Fruit fly (Drosophila melanogaster) whole organism, embryonic: ENCODE data around the gene CG3587.

Experiments used
- Adf1 ChIP-seq: fragments of 200-800 bp; sonication (Bioruptor generic); IDR thresholded peaks from 2 replicates; pipeline ENCODE4 v1.3.6; 2022; ENCODE audit warnings: missing biosample characterization, missing genetic modification characterization
- CG1024 ChIP-seq: fragments of 200-800 bp; sonication (Bioruptor generic); IDR thresholded peaks from 2 replicates; pipeline ENCODE4 v1.3.6; 2022; ENCODE audit warnings: missing biosample characterization, missing genetic modification characterization
- CG11560 ChIP-seq: fragments of 200-800 bp; sonication (Bioruptor generic); IDR thresholded peaks from 3 replicates; pipeline ENCODE4 v1.3.6; 2022; ENCODE audit warnings: missing biosample characterization, missing genetic modification characterization
- CG11723 ChIP-seq: fragments of 200-800 bp; sonication (Bioruptor generic); optimal IDR thresholded peaks from 2 replicates; lab custom pipeline; 2017; ENCODE audit warnings: missing biosample characterization, mild to moderate bottlenecking, missing genetic modification characterization
- CG12236 ChIP-seq: fragments of 200-800 bp; sonication (Bioruptor generic); optimal IDR thresholded peaks from 2 replicates; lab custom pipeline; 2016; ENCODE audit warnings: missing biosample characterization, missing genetic modification characterization
- CG14860 ChIP-seq: fragments of 200-800 bp; sonication (Bioruptor generic); IDR thresholded peaks from 3 replicates; pipeline ENCODE4 v1.3.6; 2022; ENCODE audit warnings: missing biosample characterization, missing genetic modification characterization; ENCODE audit not compliant: partially characterized antibody
- CG15073 ChIP-seq: fragments of 200-800 bp; sonication (Bioruptor generic); optimal IDR thresholded peaks from 2 replicates; lab custom pipeline; 2016; ENCODE audit warnings: missing biosample characterization, missing genetic modification characterization
- CG17328 ChIP-seq: fragments of 200-800 bp; sonication (Bioruptor generic); IDR thresholded peaks from 2 replicates; pipeline ENCODE4 v1.3.6; 2022; ENCODE audit warnings: missing biosample characterization, missing genetic modification characterization
- CG17912 ChIP-seq: fragments of 200-800 bp; sonication (Bioruptor generic); optimal IDR thresholded peaks from 2 replicates; lab custom pipeline; 2018; ENCODE audit warnings: missing biosample characterization, mild to moderate bottlenecking, missing genetic modification characterization
- CG5245 ChIP-seq: fragments of 200-800 bp; sonication (Bioruptor generic); optimal IDR thresholded peaks from 3 replicates; lab custom pipeline; 2016; ENCODE audit warnings: missing biosample characterization, missing genetic modification characterization
- CG7839 ChIP-seq: fragments of 200-800 bp; sonication (Bioruptor generic); optimal IDR thresholded peaks from 3 replicates; lab custom pipeline; 2018; ENCODE audit warnings: missing biosample characterization, mild to moderate bottlenecking, missing genetic modification characterization, moderate library complexity
- CG8089 ChIP-seq: fragments of 200-800 bp; sonication (Bioruptor generic); optimal IDR thresholded peaks from 3 replicates; lab custom pipeline; 2016; ENCODE audit warnings: missing biosample characterization, missing genetic modification characterization
- CG8924 ChIP-seq: fragments of 200-800 bp; optimal IDR thresholded peaks from 3 replicates; lab custom pipeline; 2019; ENCODE audit warnings: missing biosample characterization, mild to moderate bottlenecking, missing genetic modification characterization, moderate library complexity
- Dip2 ChIP-seq: fragments of 200-800 bp; sonication (Bioruptor generic); IDR thresholded peaks from 2 replicates; pipeline ENCODE4 v1.3.6; 2022; ENCODE audit warnings: missing biosample characterization, missing genetic modification characterization
- Fer3 ChIP-seq: fragments of 200-800 bp; sonication (Bioruptor generic); optimal IDR thresholded peaks from 2 replicates; lab custom pipeline; 2018; ENCODE audit warnings: missing biosample characterization, mild to moderate bottlenecking, missing genetic modification characterization, moderate library complexity
- Gsc ChIP-seq: fragments of 200-800 bp; sonication (Bioruptor generic); IDR thresholded peaks from 2 replicates; pipeline ENCODE4 v1.3.6; 2022; ENCODE audit warnings: missing biosample characterization, missing genetic modification characterization
- H15 ChIP-seq: fragments of 200-800 bp; sonication (Bioruptor generic); IDR thresholded peaks from 3 replicates; pipeline ENCODE4 v1.3.6; 2022; ENCODE audit warnings: missing biosample characterization, missing genetic modification characterization
- HLHmδ ChIP-seq: fragments of 200-800 bp; sonication (Bioruptor generic); optimal IDR thresholded peaks from 2 replicates; lab custom pipeline; 2018; ENCODE audit warnings: missing biosample characterization, mild to moderate bottlenecking, missing genetic modification characterization, moderate library complexity
- Kr ChIP-seq: fragments of 200-800 bp; sonication (Bioruptor generic); optimal IDR thresholded peaks from 2 replicates; lab custom pipeline; 2017; ENCODE audit warnings: missing biosample characterization, mild to moderate bottlenecking, missing genetic modification characterization
- Lpt ChIP-seq: fragments of >200 bp; optimal IDR thresholded peaks from 2 replicates; lab custom pipeline; 2018; ENCODE audit warnings: missing biosample characterization, missing genetic modification characterization
- MESR4 ChIP-seq: fragments of 200-800 bp; sonication (Bioruptor generic); optimal IDR thresholded peaks from 2 replicates; lab custom pipeline; 2018; ENCODE audit warnings: missing biosample characterization, mild to moderate bottlenecking, missing genetic modification characterization, moderate library complexity
- Taf1 ChIP-seq: fragments of 200-800 bp; sonication (Bioruptor generic); IDR thresholded peaks from 2 replicates; pipeline ENCODE4 v1.3.6; 2022; ENCODE audit warnings: missing biosample characterization, missing genetic modification characterization
- ac ChIP-seq: fragments of 200-800 bp; sonication (Bioruptor generic); optimal IDR thresholded peaks from 3 replicates; lab custom pipeline; 2017; ENCODE audit warnings: missing biosample characterization, mild to moderate bottlenecking, missing genetic modification characterization
- ash1 ChIP-seq: fragments of 200-800 bp; sonication (Bioruptor generic); optimal IDR thresholded peaks from 2 replicates; lab custom pipeline; 2018; ENCODE audit warnings: missing biosample characterization, mild to moderate bottlenecking, missing genetic modification characterization
- chn ChIP-seq: fragments of 200-800 bp; sonication (Bioruptor generic); optimal IDR thresholded peaks from 2 replicates; lab custom pipeline; 2016; ENCODE audit warnings: missing biosample characterization, missing genetic modification characterization
- dimm ChIP-seq: fragments of 200-800 bp; sonication (Bioruptor generic); IDR thresholded peaks from 2 replicates; pipeline ENCODE4 v1.3.6; 2022; ENCODE audit warnings: missing biosample characterization, missing genetic modification characterization
- dysf ChIP-seq: fragments of 200-800 bp; sonication (Bioruptor generic); IDR thresholded peaks from 3 replicates; pipeline ENCODE4 v1.3.6; 2022; ENCODE audit warnings: missing biosample characterization, missing genetic modification characterization
- en ChIP-seq: fragments of 200-800 bp; sonication (Bioruptor generic); optimal IDR thresholded peaks from 2 replicates; lab custom pipeline; 2016; ENCODE audit warnings: missing biosample characterization, missing genetic modification characterization
- fd64A ChIP-seq: fragments of 200-800 bp; sonication (Bioruptor generic); optimal IDR thresholded peaks from 3 replicates; lab custom pipeline; 2018; ENCODE audit warnings: missing biosample characterization, mild to moderate bottlenecking, missing genetic modification characterization
- gem ChIP-seq: fragments of 200-800 bp; sonication (Bioruptor generic); optimal IDR thresholded peaks from 2 replicates; lab custom pipeline; 2019; ENCODE audit warnings: missing biosample characterization, mild to moderate bottlenecking, missing genetic modification characterization, moderate library complexity
- gfzf ChIP-seq: fragments of 200-800 bp; sonication (Bioruptor generic); optimal IDR thresholded peaks from 2 replicates; lab custom pipeline; 2016; ENCODE audit warnings: missing biosample characterization, mild to moderate bottlenecking, missing genetic modification characterization, moderate library complexity
- grau ChIP-seq: fragments of 200-800 bp; optimal IDR thresholded peaks from 3 replicates; lab custom pipeline; 2019; ENCODE audit warnings: missing biosample characterization, mild to moderate bottlenecking, missing genetic modification characterization, moderate library complexity
- grn ChIP-seq: fragments of 200-800 bp; sonication (Bioruptor generic); optimal IDR thresholded peaks from 3 replicates; lab custom pipeline; 2017; ENCODE audit warnings: missing biosample characterization, missing genetic modification characterization
- hbn ChIP-seq: fragments of 200-800 bp; sonication (Bioruptor generic); IDR thresholded peaks from 2 replicates; pipeline ENCODE4 v1.3.6; 2022; ENCODE audit warnings: missing biosample characterization, missing genetic modification characterization; ENCODE audit not compliant: partially characterized antibody
- hkb ChIP-seq, 2 experiments: fragments of 200-800 bp in 1 of 2; fragments of >200 bp in 1 of 2; sonication (Bioruptor generic) in 1 of 2; IDR thresholded peaks in 1 of 2; optimal IDR thresholded peaks in 1 of 2; 2 replicates each; pipeline versions ENCODE4 v1.3.6 to Lab custom; 2017 to 2022; ENCODE audit warnings: missing biosample characterization in 1 of 2, missing genetic modification characterization in 1 of 2
- mirr ChIP-seq: fragments of 200-800 bp; sonication (Bioruptor generic); optimal IDR thresholded peaks from 3 replicates; lab custom pipeline; 2018; ENCODE audit warnings: missing biosample characterization, mild to moderate bottlenecking, missing genetic modification characterization
- nmo ChIP-seq: fragments of 200-800 bp; sonication (Bioruptor generic); optimal IDR thresholded peaks from 2 replicates; lab custom pipeline; 2018; ENCODE audit warnings: missing biosample characterization, mild to moderate bottlenecking, missing genetic modification characterization, moderate library complexity
- onecut ChIP-seq: fragments of 200-800 bp; sonication (Bioruptor generic); IDR thresholded peaks from 2 replicates; pipeline ENCODE4 v1.3.6; 2022; ENCODE audit warnings: missing biosample characterization, missing genetic modification characterization
- rib ChIP-seq: fragments of 200-800 bp; sonication (Bioruptor generic); IDR thresholded peaks from 2 replicates; pipeline ENCODE4 v1.3.6; 2022; ENCODE audit warnings: missing biosample characterization, missing genetic modification characterization
- sc ChIP-seq, 3 experiments: fragments of >200 bp in 2 of 3; fragments of 200-800 bp in 1 of 3; sonication (Bioruptor generic) in 1 of 3; optimal IDR thresholded peaks; 2 replicates in 2 of 3; 3 replicates in 1 of 3; lab custom pipeline; 2017; ENCODE audit warnings: mild to moderate bottlenecking in 1 of 3, missing biosample characterization in 1 of 3, missing genetic modification characterization in 1 of 3, missing genetic modification reagents in 1 of 3
- sd ChIP-seq: fragments of 200-800 bp; sonication (Bioruptor generic); optimal IDR thresholded peaks from 3 replicates; lab custom pipeline; 2018; ENCODE audit warnings: missing biosample characterization, mild to moderate bottlenecking, missing genetic modification characterization, moderate library complexity
- slou ChIP-seq: fragments of 200-800 bp; sonication (Bioruptor generic); optimal IDR thresholded peaks from 3 replicates; lab custom pipeline; 2016; ENCODE audit warnings: missing biosample characterization, missing genetic modification characterization
- so ChIP-seq: fragments of 200-800 bp; sonication (Bioruptor generic); IDR thresholded peaks from 3 replicates; pipeline ENCODE4 v1.3.6; 2022; ENCODE audit warnings: missing biosample characterization, missing genetic modification characterization
- sob ChIP-seq: fragments of 200-800 bp; sonication (Bioruptor generic); IDR thresholded peaks from 2 replicates; pipeline ENCODE4 v1.3.6; 2022; ENCODE audit warnings: missing biosample characterization, missing genetic modification characterization
- sr ChIP-seq: fragments of 200-800 bp; sonication (Bioruptor generic); IDR thresholded peaks from 3 replicates; pipeline ENCODE4 v1.3.6; 2022; ENCODE audit warnings: missing biosample characterization, missing genetic modification characterization
- stc ChIP-seq: fragments of 200-800 bp; sonication (Bioruptor generic); IDR thresholded peaks from 2 replicates; pipeline ENCODE4 v1.3.6; 2022; ENCODE audit warnings: missing biosample characterization, missing genetic modification characterization
- toy ChIP-seq: fragments of 200-800 bp; sonication (Bioruptor generic); IDR thresholded peaks from 2 replicates; pipeline ENCODE4 v1.3.6; 2022; ENCODE audit warnings: missing biosample characterization, missing genetic modification characterization
- tx ChIP-seq: fragments of 200-800 bp; sonication (Bioruptor generic); optimal IDR thresholded peaks from 2 replicates; lab custom pipeline; 2016; ENCODE audit warnings: missing biosample characterization, missing genetic modification characterization
- zen ChIP-seq: fragments of 200-800 bp; sonication (Bioruptor generic); optimal IDR thresholded peaks from 3 replicates; lab custom pipeline; 2018; ENCODE audit warnings: missing biosample characterization, mild to moderate bottlenecking, missing genetic modification characterization, moderate library complexity
- zf30C ChIP-seq: fragments of 200-800 bp; sonication (Bioruptor generic); optimal IDR thresholded peaks from 3 replicates; lab custom pipeline; 2018; ENCODE audit warnings: missing biosample characterization, mild to moderate bottlenecking, missing genetic modification characterization

CG3587 gene

DNA sequence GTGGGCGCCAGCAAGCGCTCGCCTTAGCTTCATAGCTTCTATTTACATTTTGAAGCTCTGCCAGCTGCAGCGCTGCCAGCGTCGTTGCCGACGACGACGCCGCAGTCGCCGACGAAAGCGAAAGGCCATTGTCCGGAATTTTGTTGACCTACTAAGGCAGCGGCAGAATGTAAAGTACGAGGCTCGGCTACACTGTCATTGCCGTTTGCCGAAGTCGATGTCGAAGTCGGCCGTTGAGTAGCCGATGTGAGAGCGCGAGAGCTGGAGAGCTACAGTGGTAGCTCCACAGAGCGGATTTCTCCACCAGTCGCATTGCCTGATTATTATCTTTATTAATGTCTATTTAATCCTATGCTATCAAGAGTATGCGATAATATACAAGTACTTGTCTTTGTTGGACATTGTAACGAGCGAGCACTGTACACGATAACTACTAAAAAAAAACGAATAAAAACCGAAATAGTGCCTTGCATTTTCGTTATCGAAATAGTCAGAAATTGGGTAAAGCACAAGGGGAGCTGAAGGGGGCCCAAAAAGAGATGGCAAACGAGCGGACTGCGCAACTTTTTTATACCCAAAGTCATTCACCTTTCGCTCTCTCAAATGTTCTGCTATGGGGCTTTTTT is 23.6 kb downstream of the CG3587 start (continued):
- TF ChIP-seq gem (tag; lab: Kevin White, UChicago): peak; percentile 95
- peak; percentile 85 for TF ChIP-seq CG12236
- TF ChIP-seq Lpt (GFP tag; lab: Kevin White, UChicago): no peak
- TF ChIP-seq sr (GFP tag; lab: Robert Waterston, UW): peak; percentile 90
- peak; percentile 94 for TF ChIP-seq nmo (GFP tag; lab: Kevin White, UChicago)
- TF ChIP-seq CG15073: peak; percentile 73
- no peak for TF ChIP-seq gfzf
- TF ChIP-seq onecut (GFP tag; lab: Robert Waterston, UW): peak; percentile 92
- peak; percentile 84 for TF ChIP-seq grn (GFP tag; lab: Kevin White, UChicago)
- peak; percentile 92 for TF ChIP-seq so (GFP tag; lab: Robert Waterston, UW)
- TF ChIP-seq H15 (GFP tag; lab: Robert Waterston, UW): peak; percentile 95
- TF ChIP-seq sc (optimal IDR thresholded peaks at IDR 0.05; lab: Kevin White, UChicago): no peak
- peak; percentile 83 for TF ChIP-seq sc (GFP tag; optimal IDR thresholded peaks at IDR 0.05; lab: Kevin White, UChicago)
- TF ChIP-seq CG8924: peak; percentile 93
- peak; percentile 94 for TF ChIP-seq CG11723 (GFP tag; lab: Kevin White, UChicago)
- peak; percentile 91 for TF ChIP-seq Adf1 (GFP tag; lab: Robert Waterston, UW)
- peak; percentile 88 for TF ChIP-seq CG1024 (GFP tag; lab: Robert Waterston, UW)
- peak; percentile 83 for TF ChIP-seq sd
- peak; percentile 84 for TF ChIP-seq rib (GFP tag; lab: Robert Waterston, UW)
- peak; percentile 72 for TF ChIP-seq zen
- TF ChIP-seq CG8089 (GFP tag; lab: Kevin White, UChicago): peak; percentile 91
- TF ChIP-seq Taf1 (GFP tag; lab: Robert Waterston, UW): peak; percentile 79
- peak; percentile 92 for TF ChIP-seq chn (GFP tag; lab: Kevin White, UChicago)
- TF ChIP-seq CG11560 (tag; lab: Robert Waterston, UW): peak; percentile 82
- peak; percentile 96 for TF ChIP-seq mirr (GFP tag; lab: Kevin White, UChicago)
- peak; percentile 89 for TF ChIP-seq dimm (GFP tag; lab: Robert Waterston, UW)
- peak; percentile 89 for TF ChIP-seq tx (GFP tag; lab: Kevin White, UChicago)
- TF ChIP-seq CG17912 (GFP tag; lab: Kevin White, UChicago): peak; percentile 97
- TF ChIP-seq toy (GFP tag; lab: Robert Waterston, UW): peak; percentile 86
- peak; percentile 91 for TF ChIP-seq fd64A (GFP tag; lab: Kevin White, UChicago)
- no peak for TF ChIP-seq Kr (GFP tag; lab: Kevin White, UChicago)
- no peak for TF ChIP-seq zf30C (GFP tag; lab: Kevin White, UChicago)
- peak; percentile 97 for TF ChIP-seq dysf (GFP tag; lab: Robert Waterston, UW)
- TF ChIP-seq CG17328 (GFP tag; lab: Robert Waterston, UW): peak; percentile 94
- peak; percentile 96 for TF ChIP-seq CG7839 (tag; lab: Kevin White, UChicago)
- peak; percentile 85 for TF ChIP-seq en (GFP tag; lab: Kevin White, UChicago)
- no peak for TF ChIP-seq hbn
- peak; percentile 94 for TF ChIP-seq CG5245 (GFP tag; lab: Kevin White, UChicago)
- TF ChIP-seq Fer3 (tag; lab: Kevin White, UChicago): peak; percentile 95
- peak; percentile 33 for TF ChIP-seq MESR4 (GFP tag; lab: Kevin White, UChicago)
- peak; percentile 78 for TF ChIP-seq slou (GFP tag; lab: Kevin White, UChicago)
- peak; percentile 90 for TF ChIP-seq Gsc (GFP tag; lab: Robert Waterston, UW)
- TF ChIP-seq stc (GFP tag; lab: Robert Waterston, UW): peak; percentile 94
- TF ChIP-seq Dip2 (GFP tag; lab: Robert Waterston, UW): peak; percentile 61; the same call in 1 of the 2 replicates
- TF ChIP-seq ac (GFP tag; lab: Kevin White, UChicago): no peak
- TF ChIP-seq CG14860 (GFP tag; lab: Robert Waterston, UW): no peak
- no peak for TF ChIP-seq HLHmδ (GFP tag; lab: Kevin White, UChicago)
- peak; percentile 99 for TF ChIP-seq grau (tag; lab: Kevin White, UChicago)
- no peak for TF ChIP-seq hkb (optimal IDR thresholded peaks at IDR 0.05; lab: Kevin White, UChicago)
- TF ChIP-seq hkb (GFP tag; IDR thresholded peaks at IDR 0.05; lab: Robert Waterston, UW): peak; percentile 96
- TF ChIP-seq ash1 (GFP tag; lab: Kevin White, UChicago): peak; percentile 32
- peak; percentile 96 for TF ChIP-seq sob (GFP tag; lab: Robert Waterston, UW)
